Fruit fly (Drosophila melanogaster): Measurements from ENCODE around the gene CG12104.

CG12104 gene

dm6 chr3L:1578391-1578948 lies 24.0 kb downstream of the CG12104 start (continued):
- TF ChIP-seq CG7963 (GFP tag; IDR thresholded peaks at IDR 0.05; ENCODE audit: partially characterized antibody) (no peak), kni (GFP tag; optimal IDR thresholded peaks at IDR 0.05) (no peak), PHDP (tag; optimal IDR thresholded peaks at IDR 0.05) (peak; percentile 50), Kr (GFP tag; optimal IDR thresholded peaks at IDR 0.05) (no peak), CG2199 (GFP tag; IDR thresholded peaks at IDR 0.05) (no peak), Drgx (GFP tag; IDR thresholded peaks at IDR 0.05) (peak; percentile 9; the same call in 1 of the 2 replicates), tll (GFP tag; optimal IDR thresholded peaks at IDR 0.05) (no peak), CG4617 (GFP tag; optimal IDR thresholded peaks at IDR 0.05; ENCODE audit: borderline replicate concordance) (no peak), CG15269 (tag; optimal IDR thresholded peaks at IDR 0.05) (peak; percentile 50), gsb (GFP tag; IDR thresholded peaks at IDR 0.05) (no peak), sob (GFP tag; IDR thresholded peaks at IDR 0.05) (0 out of 2 replicates have a peak, but pooled peaks have one; percentile 52), Dref (GFP tag; IDR thresholded peaks at IDR 0.05) (0 out of 2 replicates have a peak, but pooled peaks have one; percentile 4), CG7928 (GFP tag; optimal IDR thresholded peaks at IDR 0.05) (no peak), shn (GFP tag; optimal IDR thresholded peaks at IDR 0.05) (peak; percentile 18), Oaz (GFP tag; IDR thresholded peaks at IDR 0.05) (no peak), Usf (GFP tag; optimal IDR thresholded peaks at IDR 0.05) (no peak), fd64A (GFP tag; optimal IDR thresholded peaks at IDR 0.05) (no peak), MBD-R2 (GFP tag; IDR thresholded peaks at IDR 0.05) (0 out of 2 replicates have a peak, but pooled peaks have one; percentile 18), CG9817 (tag; optimal IDR thresholded peaks at IDR 0.05) (no peak), sisA (GFP tag; IDR thresholded peaks at IDR 0.05) (peak; percentile 57; the same call in 1 of the 2 replicates), CG9437 (GFP tag; optimal IDR thresholded peaks at IDR 0.05) (peak; percentile 19), CG18476 (GFP tag; optimal IDR thresholded peaks at IDR 0.05) (peak; percentile 50), mld (GFP tag; IDR thresholded peaks at IDR 0.05; ENCODE audit: partially characterized antibody) (no peak), NC2β (GFP tag; optimal IDR thresholded peaks at IDR 0.05) (no peak), Sox100B (GFP tag; optimal IDR thresholded peaks at IDR 0.05) (peak; percentile 52), hth (optimal IDR thresholded peaks at IDR 0.05) (no peak), gro (GFP tag; optimal IDR thresholded peaks at IDR 0.05) (no peak), sim (GFP tag; IDR thresholded peaks at IDR 0.05) (peak; percentile 5; the same call in 1 of the 2 replicates), pros (GFP tag; optimal IDR thresholded peaks at IDR 0.05) (peak; percentile 11), CG34376 (GFP tag; optimal IDR thresholded peaks at IDR 0.05) (no peak), Sox102F (GFP tag; optimal IDR thresholded peaks at IDR 0.05) (peak; percentile 46), sqz (GFP tag; optimal IDR thresholded peaks at IDR 0.05) (no peak), kay (GFP tag; optimal IDR thresholded peaks at IDR 0.05) (peak; percentile 25), CG17385 (GFP tag; optimal IDR thresholded peaks at IDR 0.05) (peak; percentile 20), CG18011 (GFP tag; optimal IDR thresholded peaks at IDR 0.05) (no peak), ara (GFP tag; IDR thresholded peaks at IDR 0.05) (no peak; the same call in 1 of the 2 replicates), Fer1 (GFP tag; optimal IDR thresholded peaks at IDR 0.05) (peak; percentile 49), chinmo (GFP tag; IDR thresholded peaks at IDR 0.05; ENCODE audit: partially characterized antibody) (no peak), chn (GFP tag; optimal IDR thresholded peaks at IDR 0.05) (no peak), zen2 (GFP tag; IDR thresholded peaks at IDR 0.05; ENCODE audit: partially characterized antibody) (no peak), CG9215 (GFP tag; IDR thresholded peaks at IDR 0.05) (no peak), seq (GFP tag; IDR thresholded peaks at IDR 0.05) (0 out of 2 replicates have a peak, but pooled peaks have one; percentile 18), CG33557 (GFP tag; optimal IDR thresholded peaks at IDR 0.05) (peak; percentile 30), CG33213 (GFP tag; optimal IDR thresholded peaks at IDR 0.05) (no peak), nom (GFP tag; optimal IDR thresholded peaks at IDR 0.05) (no peak), cad (GFP tag; optimal IDR thresholded peaks at IDR 0.05) (no peak), CG14667 (GFP tag; IDR thresholded peaks at IDR 0.05) (no peak), vnd (GFP tag; IDR thresholded peaks at IDR 0.05; ENCODE audit: partially characterized antibody) (no peak), Jarid2 (GFP tag; optimal IDR thresholded peaks at IDR 0.05) (peak; percentile 57), en (GFP tag; optimal IDR thresholded peaks at IDR 0.05) (no peak)
